Worm (Caenorhabditis elegans): ENCODE measurements around the gene gck-4.

The gck-4 gene

ce11 chrX:13676892-13677291 is at the start of gene gck-4:
Gene gck-4, plus strand, starts transcription at chrX:13677192.
- TF ChIP-seq T22C8.4 (GFP tag; IDR thresholded peaks at IDR 0.05) (no peak), klf-2 (GFP tag; conservative IDR thresholded peaks at IDR 0.05) (no peak), cog-1 (tag; optimal IDR thresholded peaks at IDR 0.05) (no peak), ztf-23 (GFP tag; IDR thresholded peaks at IDR 0.05) (no peak), med-1 (GFP tag; optimal IDR thresholded peaks at IDR 0.05; ENCODE audit: insufficient read depth) (no peak), tab-1 (GFP tag; IDR thresholded peaks at IDR 0.05) (no peak), flt-1 (GFP tag; IDR thresholded peaks at IDR 0.05) (no peak), ztf-29 (GFP tag; IDR thresholded peaks at IDR 0.05) (no peak), ref-1 (GFP tag; conservative IDR thresholded peaks at IDR 0.05) (no peak)

- TF ChIP-seq med-1 (GFP tag; optimal IDR thresholded peaks at IDR 0.05; ENCODE audit: insufficient read depth) (no peak), cog-1 (tag; optimal IDR thresholded peaks at IDR 0.05) (no peak), ztf-29 (GFP tag; IDR thresholded peaks at IDR 0.05) (no peak), ref-1 (GFP tag; conservative IDR thresholded peaks at IDR 0.05) (no peak), T22C8.4 (GFP tag; IDR thresholded peaks at IDR 0.05) (no peak), ztf-23 (GFP tag; IDR thresholded peaks at IDR 0.05) (no peak), tab-1 (GFP tag; IDR thresholded peaks at IDR 0.05) (no peak), klf-2 (GFP tag; conservative IDR thresholded peaks at IDR 0.05) (no peak), flt-1 (GFP tag; IDR thresholded peaks at IDR 0.05) (no peak)
Observed at ce11 chrX:13631122-13631672, 45.8 kb upstream of the gck-4 start, which contains the start of gene nlg-1. Gene nlg-1, minus strand, starts transcription at chrX:13631172.

- TF ChIP-seq flt-1 (GFP tag; IDR thresholded peaks at IDR 0.05) (no peak), cog-1 (tag; optimal IDR thresholded peaks at IDR 0.05) (no peak), ztf-23 (GFP tag; IDR thresholded peaks at IDR 0.05) (no peak), klf-2 (GFP tag; conservative IDR thresholded peaks at IDR 0.05) (no peak), ztf-29 (GFP tag; IDR thresholded peaks at IDR 0.05) (no peak), ref-1 (GFP tag; conservative IDR thresholded peaks at IDR 0.05) (no peak), T22C8.4 (GFP tag; IDR thresholded peaks at IDR 0.05) (no peak), med-1 (GFP tag; optimal IDR thresholded peaks at IDR 0.05; ENCODE audit: insufficient read depth) (no peak), tab-1 (GFP tag; IDR thresholded peaks at IDR 0.05) (no peak)
Observed at ce11 chrX:13632245-13632644, 44.7 kb upstream of the gck-4 start.

ce11 chrX:13633032-13633431 is 44.0 kb upstream of the gck-4 start:
- no peak for TF ChIP-seq med-1 (GFP tag; optimal IDR thresholded peaks at IDR 0.05; ENCODE audit: insufficient read depth)
- TF ChIP-seq T22C8.4 (GFP tag; IDR thresholded peaks at IDR 0.05): no peak
- no peak for TF ChIP-seq ref-1 (GFP tag; conservative IDR thresholded peaks at IDR 0.05)
- TF ChIP-seq tab-1 (GFP tag; IDR thresholded peaks at IDR 0.05): no peak
- no peak for TF ChIP-seq flt-1 (GFP tag; IDR thresholded peaks at IDR 0.05)

ce11 chrX:13633876-13634479 is 43.0 kb upstream of the gck-4 start:
- TF ChIP-seq ztf-29 (GFP tag; IDR thresholded peaks at IDR 0.05) (no peak), tab-1 (GFP tag; IDR thresholded peaks at IDR 0.05) (no peak), cog-1 (tag; optimal IDR thresholded peaks at IDR 0.05) (no peak), ref-1 (GFP tag; conservative IDR thresholded peaks at IDR 0.05) (no peak), klf-2 (GFP tag; conservative IDR thresholded peaks at IDR 0.05) (no peak)

- TF ChIP-seq tab-1 (GFP tag; IDR thresholded peaks at IDR 0.05) (no peak), flt-1 (GFP tag; IDR thresholded peaks at IDR 0.05) (no peak), T22C8.4 (GFP tag; IDR thresholded peaks at IDR 0.05) (no peak), klf-2 (GFP tag; conservative IDR thresholded peaks at IDR 0.05) (no peak), cog-1 (tag; optimal IDR thresholded peaks at IDR 0.05) (no peak), med-1 (GFP tag; optimal IDR thresholded peaks at IDR 0.05; ENCODE audit: insufficient read depth) (no peak), ref-1 (GFP tag; conservative IDR thresholded peaks at IDR 0.05) (no peak), ztf-23 (GFP tag; IDR thresholded peaks at IDR 0.05) (no peak), ztf-29 (GFP tag; IDR thresholded peaks at IDR 0.05) (no peak)
Observed at ce11 chrX:13637526-13637925, 39.5 kb upstream of the gck-4 start.

ce11 chrX:13638351-13638958 is 38.5 kb upstream of the gck-4 start:
- TF ChIP-seq tab-1 (GFP tag; IDR thresholded peaks at IDR 0.05) (no peak), ztf-23 (GFP tag; IDR thresholded peaks at IDR 0.05) (no peak), T22C8.4 (GFP tag; IDR thresholded peaks at IDR 0.05) (no peak), flt-1 (GFP tag; IDR thresholded peaks at IDR 0.05) (no peak), ztf-29 (GFP tag; IDR thresholded peaks at IDR 0.05) (no peak), ref-1 (GFP tag; conservative IDR thresholded peaks at IDR 0.05) (no peak), med-1 (GFP tag; optimal IDR thresholded peaks at IDR 0.05; ENCODE audit: insufficient read depth) (no peak), klf-2 (GFP tag; conservative IDR thresholded peaks at IDR 0.05) (no peak), cog-1 (tag; optimal IDR thresholded peaks at IDR 0.05) (no peak)

- no peak for TF ChIP-seq flt-1 (GFP tag; IDR thresholded peaks at IDR 0.05)
- TF ChIP-seq klf-2 (GFP tag; conservative IDR thresholded peaks at IDR 0.05): no peak
- TF ChIP-seq ztf-23 (GFP tag; IDR thresholded peaks at IDR 0.05): no peak
- TF ChIP-seq T22C8.4 (GFP tag; IDR thresholded peaks at IDR 0.05): no peak
- no peak for TF ChIP-seq ref-1 (GFP tag; conservative IDR thresholded peaks at IDR 0.05)
- TF ChIP-seq cog-1 (tag; optimal IDR thresholded peaks at IDR 0.05): no peak
- no peak for TF ChIP-seq ztf-29 (GFP tag; IDR thresholded peaks at IDR 0.05)
- no peak for TF ChIP-seq tab-1 (GFP tag; IDR thresholded peaks at IDR 0.05)
- TF ChIP-seq med-1 (GFP tag; optimal IDR thresholded peaks at IDR 0.05; ENCODE audit: insufficient read depth): no peak
Observed at ce11 chrX:13639577-13639976, 37.4 kb upstream of the gck-4 start, which contains the start of gene twk-20. Gene twk-20, plus strand, starts transcription at chrX:13639877.

ce11 chrX:13644884-13645283 is 32.1 kb upstream of the gck-4 start:
- TF ChIP-seq ztf-23 (GFP tag; IDR thresholded peaks at IDR 0.05): no peak
- no peak for TF ChIP-seq cog-1 (tag; optimal IDR thresholded peaks at IDR 0.05)
- TF ChIP-seq flt-1 (GFP tag; IDR thresholded peaks at IDR 0.05): no peak
- TF ChIP-seq klf-2 (GFP tag; conservative IDR thresholded peaks at IDR 0.05): no peak
- no peak for TF ChIP-seq ref-1 (GFP tag; conservative IDR thresholded peaks at IDR 0.05)
- no peak for TF ChIP-seq T22C8.4 (GFP tag; IDR thresholded peaks at IDR 0.05)
- TF ChIP-seq tab-1 (GFP tag; IDR thresholded peaks at IDR 0.05): no peak
- TF ChIP-seq ztf-29 (GFP tag; IDR thresholded peaks at IDR 0.05): no peak
- no peak for TF ChIP-seq med-1 (GFP tag; optimal IDR thresholded peaks at IDR 0.05; ENCODE audit: insufficient read depth)
